Fruit fly (Drosophila melanogaster) whole organism, embryonic: Measurements from ENCODE around the gene CG16903.

Experiments used
- Antp ChIP-seq: fragments of 200-800 bp; sonication (Bioruptor generic); optimal IDR thresholded peaks from 3 replicates; lab custom pipeline; 2016; ENCODE audit warnings: missing biosample characterization, missing genetic modification characterization
- Atf-2 ChIP-seq: fragments of 200-800 bp; sonication (Bioruptor generic); optimal IDR thresholded peaks from 2 replicates; lab custom pipeline; 2016; ENCODE audit warnings: missing biosample characterization, missing genetic modification characterization
- B-H2 ChIP-seq: fragments of 200-800 bp; sonication (Bioruptor generic); optimal IDR thresholded peaks from 2 replicates; lab custom pipeline; 2018; ENCODE audit warnings: missing biosample characterization, mild to moderate bottlenecking, missing genetic modification characterization
- CG10979 ChIP-seq: fragments of 200-800 bp; sonication (Bioruptor generic); optimal IDR thresholded peaks from 2 replicates; lab custom pipeline; 2018; ENCODE audit warnings: missing biosample characterization, mild to moderate bottlenecking, missing genetic modification characterization, moderate library complexity
- CG12299 ChIP-seq: fragments of 200-800 bp; sonication (Bioruptor generic); optimal IDR thresholded peaks from 2 replicates; lab custom pipeline; 2018; ENCODE audit warnings: missing biosample characterization, mild to moderate bottlenecking, missing genetic modification characterization
- CG15073 ChIP-seq: fragments of 200-800 bp; sonication (Bioruptor generic); optimal IDR thresholded peaks from 2 replicates; lab custom pipeline; 2016; ENCODE audit warnings: missing biosample characterization, missing genetic modification characterization
- CG16779 ChIP-seq: fragments of 200-800 bp; sonication (Bioruptor generic); IDR thresholded peaks from 2 replicates; pipeline ENCODE4 v1.3.6; 2022; ENCODE audit warnings: missing biosample characterization, missing genetic modification characterization
- CG17829 ChIP-seq: fragments of 200-800 bp; optimal IDR thresholded peaks from 2 replicates; lab custom pipeline; 2019; ENCODE audit warnings: missing biosample characterization, mild to moderate bottlenecking, missing genetic modification characterization, moderate library complexity
- CG2875 ChIP-seq: fragments of 200-800 bp; sonication (Bioruptor generic); optimal IDR thresholded peaks from 2 replicates; lab custom pipeline; 2017; ENCODE audit warnings: missing biosample characterization, mild to moderate bottlenecking, missing genetic modification characterization, missing genetic modification reagents
- CG30020 ChIP-seq: fragments of 200-800 bp; optimal IDR thresholded peaks from 2 replicates; lab custom pipeline; 2019; ENCODE audit warnings: missing biosample characterization, mild to moderate bottlenecking, missing genetic modification characterization, moderate library complexity
- CG32767 ChIP-seq: fragments of 200-800 bp; sonication (Bioruptor generic); IDR thresholded peaks from 2 replicates; pipeline ENCODE4 v1.3.6; 2022; ENCODE audit warnings: missing biosample characterization, missing genetic modification characterization
- CG6813 ChIP-seq: fragments of 200-800 bp; sonication (Bioruptor generic); optimal IDR thresholded peaks from 2 replicates; lab custom pipeline; 2017; ENCODE audit warnings: missing biosample characterization, missing genetic modification characterization, mild to moderate bottlenecking, moderate library complexity, missing genetic modification reagents
- CG8478 ChIP-seq: fragments of >200 bp; optimal IDR thresholded peaks from 2 replicates; lab custom pipeline; 2018
- CG9727 ChIP-seq: fragments of 200-800 bp; sonication (Bioruptor generic); optimal IDR thresholded peaks from 3 replicates; lab custom pipeline; 2017; ENCODE audit warnings: missing biosample characterization, mild to moderate bottlenecking, missing genetic modification characterization
- CG9876 ChIP-seq: fragments of 200-800 bp; sonication (Bioruptor generic); optimal IDR thresholded peaks from 2 replicates; lab custom pipeline; 2016; ENCODE audit warnings: missing biosample characterization, missing genetic modification characterization
- CTCF ChIP-seq: fragments of 200-800 bp; sonication (Bioruptor generic); optimal IDR thresholded peaks from 2 replicates; lab custom pipeline; 2017; ENCODE audit warnings: missing biosample characterization, mild to moderate bottlenecking, missing genetic modification characterization, moderate library complexity
- Chrac-16 ChIP-seq: fragments of 200-800 bp; sonication (Bioruptor generic); optimal IDR thresholded peaks from 3 replicates; lab custom pipeline; 2016; ENCODE audit warnings: missing biosample characterization, missing genetic modification characterization
- D19A ChIP-seq: fragments of 200-800 bp; optimal IDR thresholded peaks from 3 replicates; lab custom pipeline; 2019; ENCODE audit warnings: missing biosample characterization, mild to moderate bottlenecking, missing genetic modification characterization, moderate library complexity
- Ets65A ChIP-seq: fragments of 200-800 bp; sonication (Bioruptor generic); peaks from one replicate; lab custom pipeline; 2016; ENCODE audit warnings: missing biosample characterization, missing genetic modification characterization
- Gsc ChIP-seq: fragments of 200-800 bp; sonication (Bioruptor generic); IDR thresholded peaks from 2 replicates; pipeline ENCODE4 v1.3.6; 2022; ENCODE audit warnings: missing biosample characterization, missing genetic modification characterization
- HLH4C ChIP-seq: fragments of 200-800 bp; sonication (Bioruptor generic); IDR thresholded peaks from 3 replicates; pipeline ENCODE4 v1.3.6; 2022; ENCODE audit warnings: missing biosample characterization, missing genetic modification characterization; ENCODE audit not compliant: partially characterized antibody
- Hmx ChIP-seq: fragments of 200-800 bp; sonication (Bioruptor generic); optimal IDR thresholded peaks from 2 replicates; lab custom pipeline; 2016; ENCODE audit warnings: missing biosample characterization, missing genetic modification characterization
- Hr39 ChIP-seq: fragments of >200 bp; optimal IDR thresholded peaks from 2 replicates; lab custom pipeline; 2017
- Mad ChIP-seq: fragments of 200-800 bp; sonication (Bioruptor generic); optimal IDR thresholded peaks from 2 replicates; lab custom pipeline; 2016; ENCODE audit warnings: missing biosample characterization, missing genetic modification characterization
- Nf-YC ChIP-seq: fragments of 200-800 bp; optimal IDR thresholded peaks from 3 replicates; lab custom pipeline; 2019; ENCODE audit warnings: missing biosample characterization, mild to moderate bottlenecking, missing genetic modification characterization, moderate library complexity
- Opbp ChIP-seq: fragments of 200-800 bp; sonication (Bioruptor generic); IDR thresholded peaks from 3 replicates; pipeline ENCODE4 v1.3.6; 2022; ENCODE audit warnings: missing biosample characterization, missing genetic modification characterization; ENCODE audit not compliant: partially characterized antibody
- PHDP ChIP-seq: fragments of 200-800 bp; sonication (Bioruptor generic); optimal IDR thresholded peaks from 3 replicates; lab custom pipeline; 2018; ENCODE audit warnings: missing biosample characterization, mild to moderate bottlenecking, missing genetic modification characterization, moderate library complexity
- TFAM ChIP-seq: fragments of 200-800 bp; sonication (Bioruptor generic); optimal IDR thresholded peaks from 2 replicates; lab custom pipeline; 2017; ENCODE audit warnings: missing biosample characterization, missing genetic modification characterization, inconsistent platforms
- ac ChIP-seq: fragments of 200-800 bp; sonication (Bioruptor generic); optimal IDR thresholded peaks from 3 replicates; lab custom pipeline; 2017; ENCODE audit warnings: missing biosample characterization, mild to moderate bottlenecking, missing genetic modification characterization
- ase ChIP-seq: fragments of 200-800 bp; sonication (Bioruptor generic); IDR thresholded peaks from 3 replicates; pipeline ENCODE4 v1.3.6; 2022; ENCODE audit warnings: missing biosample characterization, missing genetic modification characterization
- bcd ChIP-seq: fragments of 200-800 bp; sonication (Bioruptor generic); optimal IDR thresholded peaks from 2 replicates; lab custom pipeline; 2017; ENCODE audit warnings: missing biosample characterization, mild to moderate bottlenecking, missing genetic modification characterization
- chm ChIP-seq: fragments of 200-800 bp; sonication (Bioruptor generic); IDR thresholded peaks from 2 replicates; pipeline ENCODE4 v1.3.6; 2022; ENCODE audit warnings: missing biosample characterization, missing genetic modification characterization
- chn ChIP-seq: fragments of 200-800 bp; sonication (Bioruptor generic); optimal IDR thresholded peaks from 2 replicates; lab custom pipeline; 2016; ENCODE audit warnings: missing biosample characterization, missing genetic modification characterization
- croc ChIP-seq: fragments of 200-800 bp; sonication (Bioruptor generic); conservative IDR thresholded peaks from 3 replicates; pipeline ENCODE4 v1.3.6; 2022; ENCODE audit warnings: missing biosample characterization, missing genetic modification characterization
- disco-r ChIP-seq: fragments of 200-800 bp; sonication (Bioruptor generic); optimal IDR thresholded peaks from 2 replicates; lab custom pipeline; 2016; ENCODE audit warnings: missing biosample characterization, missing genetic modification characterization
- esg ChIP-seq: fragments of 200-800 bp; sonication (Bioruptor generic); conservative IDR thresholded peaks from 2 replicates; pipeline ENCODE4 v1.3.6; 2022; ENCODE audit warnings: missing biosample characterization, missing genetic modification characterization
- gce ChIP-seq: fragments of 200-800 bp; sonication (Bioruptor generic); IDR thresholded peaks from 3 replicates; pipeline ENCODE4 v1.3.6; 2022; ENCODE audit warnings: missing biosample characterization, missing genetic modification characterization
- luna ChIP-seq: fragments of 200-800 bp; sonication (Bioruptor generic); optimal IDR thresholded peaks from 2 replicates; lab custom pipeline; 2016; ENCODE audit warnings: missing biosample characterization, missing genetic modification characterization
- nau ChIP-seq: fragments of 200-800 bp; sonication (Bioruptor generic); optimal IDR thresholded peaks from 3 replicates; lab custom pipeline; 2017; ENCODE audit warnings: missing biosample characterization, mild to moderate bottlenecking, missing genetic modification characterization, missing genetic modification reagents
- odd ChIP-seq: fragments of 200-800 bp; sonication (Bioruptor generic); optimal IDR thresholded peaks from 2 replicates; lab custom pipeline; 2017; ENCODE audit warnings: missing biosample characterization, mild to moderate bottlenecking, missing genetic modification characterization
- org-1 ChIP-seq: fragments of 200-800 bp; sonication (Bioruptor generic); optimal IDR thresholded peaks from 2 replicates; lab custom pipeline; 2017; ENCODE audit warnings: missing biosample characterization, missing genetic modification characterization
- peb ChIP-seq: fragments of 200-800 bp; sonication (Bioruptor generic); IDR thresholded peaks from 2 replicates; pipeline ENCODE4 v1.3.6; 2022; ENCODE audit warnings: missing biosample characterization, missing genetic modification characterization
- ro ChIP-seq: fragments of 200-800 bp; sonication (Bioruptor generic); IDR thresholded peaks from 2 replicates; pipeline ENCODE4 v1.3.6; 2022; ENCODE audit warnings: missing biosample characterization, missing genetic modification characterization
- sens ChIP-seq: fragments of 200-800 bp; sonication (Bioruptor generic); peaks from one replicate; lab custom pipeline; 2016; ENCODE audit warnings: missing biosample characterization, missing genetic modification characterization
- slou ChIP-seq: fragments of 200-800 bp; sonication (Bioruptor generic); optimal IDR thresholded peaks from 3 replicates; lab custom pipeline; 2016; ENCODE audit warnings: missing biosample characterization, missing genetic modification characterization
- sqz ChIP-seq: fragments of 200-800 bp; sonication (Bioruptor generic); optimal IDR thresholded peaks from 3 replicates; lab custom pipeline; 2018; ENCODE audit warnings: missing biosample characterization, mild to moderate bottlenecking, missing genetic modification characterization
- tna ChIP-seq: fragments of 200-800 bp; sonication (Bioruptor generic); IDR thresholded peaks from 2 replicates; pipeline ENCODE4 v1.3.6; 2022; ENCODE audit warnings: missing biosample characterization, missing genetic modification characterization; ENCODE audit not compliant: partially characterized antibody
- trem ChIP-seq: fragments of 200-800 bp; optimal IDR thresholded peaks from 3 replicates; lab custom pipeline; 2019; ENCODE audit warnings: missing biosample characterization, mild to moderate bottlenecking, missing genetic modification characterization, moderate library complexity
- vnd ChIP-seq: fragments of 200-800 bp; sonication (Bioruptor generic); IDR thresholded peaks from 3 replicates; pipeline ENCODE4 v1.3.6; 2022; ENCODE audit warnings: missing biosample characterization, missing genetic modification characterization; ENCODE audit not compliant: partially characterized antibody
- zf30C ChIP-seq: fragments of 200-800 bp; sonication (Bioruptor generic); optimal IDR thresholded peaks from 3 replicates; lab custom pipeline; 2018; ENCODE audit warnings: missing biosample characterization, mild to moderate bottlenecking, missing genetic modification characterization

CG16903 gene

DNA sequence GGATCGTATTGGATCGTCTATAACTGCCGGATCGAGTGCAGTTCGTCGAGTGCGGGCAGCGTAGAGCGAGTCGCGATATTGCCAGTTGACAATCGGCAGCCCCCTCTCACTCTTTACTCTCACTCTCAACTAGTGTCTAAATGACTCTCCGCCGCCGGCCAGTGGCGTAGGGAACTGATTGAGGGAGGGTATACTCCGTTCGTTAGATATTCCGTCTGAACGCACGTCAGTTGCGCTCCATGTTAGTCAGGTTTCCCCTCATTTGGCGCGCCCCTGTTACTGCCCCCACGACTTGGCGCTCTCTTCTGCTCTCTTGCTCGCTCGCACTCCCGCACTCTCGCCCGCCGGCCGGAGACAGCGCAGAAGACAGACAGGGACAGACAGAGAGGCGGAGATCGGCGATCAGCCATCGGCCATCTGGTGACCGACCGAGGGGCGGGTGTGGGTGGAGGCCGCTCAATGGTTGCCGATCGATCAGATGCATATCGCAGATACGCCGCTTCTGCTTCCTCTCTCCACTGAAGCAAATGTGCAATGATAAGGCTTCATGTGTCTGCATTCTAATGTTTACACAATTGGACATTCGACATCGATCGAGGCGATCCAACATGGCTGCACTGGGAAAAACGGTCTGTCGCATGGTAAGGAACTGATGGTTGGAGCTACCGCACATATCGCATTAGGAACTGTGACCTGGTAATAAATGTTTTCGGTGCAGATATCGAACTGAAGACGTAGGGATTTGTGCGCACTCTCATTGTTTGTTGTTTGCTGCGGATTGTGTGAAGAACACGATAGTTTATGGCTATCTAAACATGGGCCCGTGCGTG is 29.9 kb downstream of the CG16903 start, which contains the start of gene moody (continued):
- TF ChIP-seq TFAM (peak; percentile 66), CG17829 (tag; lab: Kevin White, UChicago) (peak; percentile 95), CG12299 (peak; percentile 94), ase (GFP tag; lab: Robert Waterston, UW) (peak; percentile 98), zf30C (GFP tag; lab: Kevin White, UChicago) (peak; percentile 95), CG2875 (GFP tag; lab: Kevin White, UChicago) (peak; percentile 93), Atf-2 (GFP tag; lab: Kevin White, UChicago) (peak; percentile 96), Chrac-16 (GFP tag; lab: Kevin White, UChicago) (peak; percentile 98), Antp (GFP tag; lab: Kevin White, UChicago) (peak; percentile 99), chm (GFP tag; lab: Robert Waterston, UW) (peak; percentile 99), esg (GFP tag; lab: Robert Waterston, UW) (peak; percentile 95), slou (GFP tag; lab: Kevin White, UChicago) (peak; percentile 87), CG8478 (lab: Kevin White, UChicago) (peak; percentile 50), disco-r (peak; percentile 93), chn (GFP tag; lab: Kevin White, UChicago) (peak; percentile 97), CG32767 (GFP tag; lab: Robert Waterston, UW) (peak; percentile 94), vnd (GFP tag; lab: Robert Waterston, UW) (no peak), trem (tag; lab: Kevin White, UChicago) (peak; percentile 58), gce (GFP tag; lab: Robert Waterston, UW) (peak; percentile 97), luna (GFP tag; lab: Kevin White, UChicago) (peak; percentile 92), D19A (peak; percentile 91), odd (GFP tag; lab: Kevin White, UChicago) (peak; percentile 97), sens (peak; percentile 99), CG30020 (tag; lab: Kevin White, UChicago) (peak; percentile 64), nau (peak; percentile 93), CTCF (peak; percentile 63), org-1 (peak; percentile 95), B-H2 (GFP tag; lab: Kevin White, UChicago) (peak; percentile 99), Gsc (GFP tag; lab: Robert Waterston, UW) (peak; percentile 93), Mad (peak; percentile 97), CG10979 (tag; lab: Kevin White, UChicago) (peak; percentile 91), ro (peak; percentile 95), Hmx (peak; percentile 87), Ets65A (GFP tag; lab: Kevin White, UChicago) (peak; percentile 99), sqz (peak; percentile 63), peb (GFP tag; lab: Robert Waterston, UW) (peak; percentile 96), CG16779 (GFP tag; lab: Robert Waterston, UW) (peak; percentile 99), tna (GFP tag; lab: Robert Waterston, UW) (no peak), PHDP (tag; lab: Kevin White, UChicago) (peak; percentile 97), croc (GFP tag; lab: Robert Waterston, UW) (peak; percentile 90), Opbp (GFP tag; lab: Robert Waterston, UW) (0 out of 3 replicates have a peak, but pooled peaks have one; percentile 27), CG9876 (GFP tag; lab: Kevin White, UChicago) (peak; percentile 96), HLH4C (0 out of 3 replicates have a peak, but pooled peaks have one; percentile 23), CG15073 (GFP tag; lab: Kevin White, UChicago) (peak; percentile 69), ac (GFP tag; lab: Kevin White, UChicago) (peak; percentile 57), CG6813 (peak; percentile 98), bcd (GFP tag; lab: Kevin White, UChicago) (peak; percentile 97), Hr39 (no peak), Nf-YC (tag; lab: Kevin White, UChicago) (peak; percentile 91), CG9727 (GFP tag; lab: Kevin White, UChicago) (peak; percentile 91)
